Fruit fly (Drosophila melanogaster) whole organism, embryonic: Measurements from ENCODE around the gene Reepl1.

Experiments
- CG10543 ChIP-seq: fragments of 200-800 bp; sonication (Bioruptor generic); optimal IDR thresholded peaks from 3 replicates; lab custom pipeline; 2017; ENCODE audit warnings: missing biosample characterization, mild to moderate bottlenecking, missing genetic modification characterization, moderate library complexity
- CG18011 ChIP-seq: fragments of 200-800 bp; sonication (Bioruptor generic); optimal IDR thresholded peaks from 2 replicates; lab custom pipeline; 2017; ENCODE audit warnings: missing biosample characterization, missing genetic modification characterization, mild to moderate bottlenecking, moderate library complexity, missing genotype
- CG6854 ChIP-seq: fragments of 200-800 bp; sonication (Bioruptor generic); optimal IDR thresholded peaks from 3 replicates; lab custom pipeline; 2017; ENCODE audit warnings: missing biosample characterization, mild to moderate bottlenecking, missing genetic modification characterization
- CG8388 ChIP-seq: fragments of 200-800 bp; sonication (Bioruptor generic); optimal IDR thresholded peaks from 2 replicates; lab custom pipeline; 2019; ENCODE audit warnings: missing biosample characterization, mild to moderate bottlenecking, missing genetic modification characterization, moderate library complexity
- Dbx ChIP-seq: fragments of 200-800 bp; sonication (Bioruptor generic); IDR thresholded peaks from 3 replicates; pipeline ENCODE4 v1.3.6; 2022; ENCODE audit warnings: missing biosample characterization, missing genetic modification characterization
- Deaf1 ChIP-seq: fragments of 200-800 bp; optimal IDR thresholded peaks from 3 replicates; lab custom pipeline; 2019; ENCODE audit warnings: missing biosample characterization, mild to moderate bottlenecking, missing genetic modification characterization, moderate library complexity
- Dll ChIP-seq: fragments of 200-800 bp; sonication (Bioruptor generic); IDR thresholded peaks from 4 replicates; pipeline ENCODE4 v1.3.6; 2022; ENCODE audit warnings: missing biosample characterization, missing genetic modification characterization; ENCODE audit not compliant: partially characterized antibody
- Hr78 ChIP-seq, 2 experiments: fragments of 200-800 bp in 1 of 2; fragments of >200 bp in 1 of 2; sonication (Bioruptor generic) in 1 of 2; optimal IDR thresholded peaks; 2 replicates each; lab custom pipeline; 2017 to 2019; ENCODE audit warnings: missing biosample characterization in 2 of 2, missing genetic modification characterization in 2 of 2, mild to moderate bottlenecking in 1 of 2, moderate library complexity in 1 of 2
- Nf-YA ChIP-seq: fragments of 200-800 bp; sonication (Bioruptor generic); IDR thresholded peaks from 2 replicates; pipeline ENCODE4 v1.3.6; 2022; ENCODE audit warnings: missing biosample characterization, missing genetic modification characterization
- Sox102F ChIP-seq: fragments of 200-800 bp; sonication (Bioruptor generic); optimal IDR thresholded peaks from 2 replicates; lab custom pipeline; 2018; ENCODE audit warnings: missing biosample characterization, mild to moderate bottlenecking, missing genetic modification characterization, moderate library complexity
- ara ChIP-seq: fragments of 200-800 bp; sonication (Bioruptor generic); IDR thresholded peaks from 2 replicates; pipeline ENCODE4 v1.3.6; 2022; ENCODE audit warnings: missing biosample characterization, missing genetic modification characterization
- cwo ChIP-seq: fragments of 200-800 bp; sonication (Bioruptor generic); optimal IDR thresholded peaks from 3 replicates; lab custom pipeline; 2017; ENCODE audit warnings: missing biosample characterization, missing genetic modification characterization, mild to moderate bottlenecking, moderate library complexity, missing genetic modification reagents

dm6 chrX:11543318-11543717, 29.2 kb upstream of the Reepl1 start:
- TF ChIP-seq CG8388 (GFP tag; lab: Kevin White, UChicago) (no peak), ara (no peak), CG6854 (no peak), cwo (GFP tag; lab: Kevin White, UChicago) (no peak), Dbx (GFP tag; lab: Robert Waterston, UW) (no peak), Sox102F (no peak), CG18011 (GFP tag; lab: Kevin White, UChicago) (no peak), Deaf1 (no peak), Dll (GFP tag; lab: Robert Waterston, UW) (no peak), Hr78 (GFP tag; optimal IDR thresholded peaks at IDR 0.05; lab: Kevin White, UChicago) (no peak), Nf-YA (no peak), CG10543 (no peak)
